Fruit fly (Drosophila melanogaster) whole organism, embryonic: ENCODE results near the gene Ppt1.

Source experiments
- Bteb2 ChIP-seq: fragments of 200-800 bp; sonication (Bioruptor generic); optimal IDR thresholded peaks from 2 replicates; lab custom pipeline; 2016; ENCODE audit warnings: missing biosample characterization, missing genetic modification characterization
- CG11723 ChIP-seq: fragments of 200-800 bp; sonication (Bioruptor generic); optimal IDR thresholded peaks from 2 replicates; lab custom pipeline; 2017; ENCODE audit warnings: missing biosample characterization, mild to moderate bottlenecking, missing genetic modification characterization
- CG13296 ChIP-seq: fragments of 200-800 bp; sonication (Bioruptor generic); optimal IDR thresholded peaks from 3 replicates; lab custom pipeline; 2018; ENCODE audit warnings: missing biosample characterization, mild to moderate bottlenecking, missing genetic modification characterization
- CG14014 ChIP-seq: fragments of 200-800 bp; sonication (Bioruptor generic); IDR thresholded peaks from 2 replicates; pipeline ENCODE4 v1.3.6; 2022; ENCODE audit warnings: missing biosample characterization, missing genetic modification characterization
- CG14860 ChIP-seq: fragments of 200-800 bp; sonication (Bioruptor generic); IDR thresholded peaks from 3 replicates; pipeline ENCODE4 v1.3.6; 2022; ENCODE audit warnings: missing biosample characterization, missing genetic modification characterization; ENCODE audit not compliant: partially characterized antibody
- CG15269 ChIP-seq: fragments of 200-800 bp; sonication (Bioruptor generic); optimal IDR thresholded peaks from 2 replicates; lab custom pipeline; 2018; ENCODE audit warnings: missing biosample characterization, mild to moderate bottlenecking, missing genetic modification characterization, moderate library complexity
- CG17328 ChIP-seq: fragments of 200-800 bp; sonication (Bioruptor generic); IDR thresholded peaks from 2 replicates; pipeline ENCODE4 v1.3.6; 2022; ENCODE audit warnings: missing biosample characterization, missing genetic modification characterization
- CG17359 ChIP-seq: fragments of 200-800 bp; sonication (Bioruptor generic); optimal IDR thresholded peaks from 3 replicates; lab custom pipeline; 2018; ENCODE audit warnings: missing biosample characterization, mild to moderate bottlenecking, missing genetic modification characterization, moderate library complexity
- CG18599 ChIP-seq: fragments of 200-800 bp; sonication (Bioruptor generic); optimal IDR thresholded peaks from 3 replicates; lab custom pipeline; 2017; ENCODE audit warnings: missing biosample characterization, missing genetic modification characterization, mild to moderate bottlenecking, moderate library complexity, missing genetic modification reagents
- CG30020 ChIP-seq: fragments of 200-800 bp; optimal IDR thresholded peaks from 2 replicates; lab custom pipeline; 2019; ENCODE audit warnings: missing biosample characterization, mild to moderate bottlenecking, missing genetic modification characterization, moderate library complexity
- CG31388 ChIP-seq: fragments of 200-800 bp; sonication (Bioruptor generic); optimal IDR thresholded peaks from 2 replicates; lab custom pipeline; 2016; ENCODE audit warnings: missing biosample characterization, missing genetic modification characterization
- CG34376 ChIP-seq: fragments of 200-800 bp; sonication (Bioruptor generic); optimal IDR thresholded peaks from 2 replicates; lab custom pipeline; 2018; ENCODE audit warnings: missing biosample characterization, mild to moderate bottlenecking, missing genetic modification characterization
- CG3726 ChIP-seq: fragments of 200-800 bp; sonication (Bioruptor generic); IDR thresholded peaks from 3 replicates; pipeline ENCODE4, ENCODE4 v1.3.6; 2022; ENCODE audit warnings: missing biosample characterization, missing genetic modification characterization
- CG5953 ChIP-seq: fragments of 200-800 bp; sonication (Bioruptor generic); IDR thresholded peaks from 2 replicates; pipeline ENCODE4 v1.3.6; 2022; ENCODE audit warnings: missing biosample characterization, missing genetic modification characterization
- CG6654 ChIP-seq: fragments of 200-800 bp; sonication (Bioruptor generic); optimal IDR thresholded peaks from 2 replicates; lab custom pipeline; 2017; ENCODE audit warnings: missing biosample characterization, mild to moderate bottlenecking, missing genetic modification characterization
- CG8359 ChIP-seq: fragments of 200-800 bp; sonication (Bioruptor generic); optimal IDR thresholded peaks from 2 replicates; lab custom pipeline; 2017; ENCODE audit warnings: missing biosample characterization, mild to moderate bottlenecking, missing genetic modification characterization, borderline replicate concordance
- CG8765 ChIP-seq: fragments of 200-800 bp; sonication (Bioruptor generic); IDR thresholded peaks from 2 replicates; pipeline ENCODE4 v1.3.6; 2022; ENCODE audit warnings: missing biosample characterization, missing genetic modification characterization
- CoRest ChIP-seq: fragments of 200-800 bp; sonication (Bioruptor generic); optimal IDR thresholded peaks from 3 replicates; lab custom pipeline; 2018; ENCODE audit warnings: missing biosample characterization, mild to moderate bottlenecking, missing genetic modification characterization, moderate library complexity
- Dad ChIP-seq: fragments of 200-800 bp; sonication (Bioruptor generic); optimal IDR thresholded peaks from 3 replicates; lab custom pipeline; 2016; ENCODE audit warnings: missing biosample characterization, missing genetic modification characterization
- Drgx ChIP-seq: fragments of 200-800 bp; sonication (Bioruptor generic); IDR thresholded peaks from 2 replicates; pipeline ENCODE4 v1.3.6; 2022; ENCODE audit warnings: missing biosample characterization, missing genetic modification characterization
- HHEX ChIP-seq: fragments of 200-800 bp; sonication (Bioruptor generic); optimal IDR thresholded peaks from 3 replicates; lab custom pipeline; 2017; ENCODE audit warnings: missing biosample characterization, mild to moderate bottlenecking, missing genetic modification characterization, missing genetic modification reagents
- HLH3B ChIP-seq: fragments of 200-800 bp; sonication (Bioruptor generic); IDR thresholded peaks from 2 replicates; pipeline ENCODE4 v1.3.6; 2022; ENCODE audit warnings: missing biosample characterization, missing genetic modification characterization
- Lim3 ChIP-seq: fragments of 200-800 bp; sonication (Bioruptor generic); IDR thresholded peaks from 2 replicates; pipeline ENCODE4 v1.3.6; 2022; ENCODE audit warnings: missing biosample characterization, missing genetic modification characterization
- PHDP ChIP-seq: fragments of 200-800 bp; sonication (Bioruptor generic); optimal IDR thresholded peaks from 3 replicates; lab custom pipeline; 2018; ENCODE audit warnings: missing biosample characterization, mild to moderate bottlenecking, missing genetic modification characterization, moderate library complexity
- Rfx ChIP-seq: fragments of 200-800 bp; sonication (Bioruptor generic); IDR thresholded peaks from 2 replicates; pipeline ENCODE4 v1.3.6; 2022; ENCODE audit warnings: missing biosample characterization, missing genetic modification characterization
- Sox102F ChIP-seq: fragments of 200-800 bp; sonication (Bioruptor generic); optimal IDR thresholded peaks from 2 replicates; lab custom pipeline; 2018; ENCODE audit warnings: missing biosample characterization, mild to moderate bottlenecking, missing genetic modification characterization, moderate library complexity
- Ssrp ChIP-seq: fragments of 200-800 bp; sonication (Bioruptor generic); optimal IDR thresholded peaks from 2 replicates; lab custom pipeline; 2018; ENCODE audit warnings: missing biosample characterization, mild to moderate bottlenecking, missing genetic modification characterization, moderate library complexity
- TFAM ChIP-seq: fragments of 200-800 bp; sonication (Bioruptor generic); optimal IDR thresholded peaks from 2 replicates; lab custom pipeline; 2017; ENCODE audit warnings: missing biosample characterization, missing genetic modification characterization, inconsistent platforms
- ac ChIP-seq: fragments of 200-800 bp; sonication (Bioruptor generic); optimal IDR thresholded peaks from 3 replicates; lab custom pipeline; 2017; ENCODE audit warnings: missing biosample characterization, mild to moderate bottlenecking, missing genetic modification characterization
- amos ChIP-seq: fragments of 200-800 bp; sonication (Bioruptor generic); IDR thresholded peaks from 2 replicates; pipeline ENCODE4 v1.3.6; 2022; ENCODE audit warnings: missing biosample characterization, missing genetic modification characterization; ENCODE audit not compliant: partially characterized antibody
- btn ChIP-seq: fragments of 200-800 bp; sonication (Bioruptor generic); optimal IDR thresholded peaks from 2 replicates; lab custom pipeline; 2016; ENCODE audit warnings: missing biosample characterization, missing genetic modification characterization
- caup ChIP-seq: fragments of 200-800 bp; sonication (Bioruptor generic); optimal IDR thresholded peaks from 3 replicates; lab custom pipeline; 2017; ENCODE audit warnings: missing biosample characterization, mild to moderate bottlenecking, missing genetic modification characterization, moderate library complexity; ENCODE audit not compliant: severe bottlenecking
- dm ChIP-seq: fragments of 200-800 bp; sonication (Bioruptor generic); optimal IDR thresholded peaks from 3 replicates; lab custom pipeline; 2016; ENCODE audit warnings: missing biosample characterization, missing genetic modification characterization
- dmrt11E ChIP-seq: fragments of 200-800 bp; sonication (Bioruptor generic); optimal IDR thresholded peaks from 3 replicates; lab custom pipeline; 2018; ENCODE audit warnings: missing biosample characterization, mild to moderate bottlenecking, missing genetic modification characterization, moderate library complexity
- esg ChIP-seq: fragments of 200-800 bp; sonication (Bioruptor generic); conservative IDR thresholded peaks from 2 replicates; pipeline ENCODE4 v1.3.6; 2022; ENCODE audit warnings: missing biosample characterization, missing genetic modification characterization
- exex ChIP-seq: fragments of 200-800 bp; sonication (Bioruptor generic); optimal IDR thresholded peaks from 4 replicates; lab custom pipeline; 2018; ENCODE audit warnings: missing biosample characterization, mild to moderate bottlenecking, missing genetic modification characterization, moderate library complexity
- fru ChIP-seq: fragments of >200 bp; optimal IDR thresholded peaks from 2 replicates; lab custom pipeline; 2017
- ind ChIP-seq: fragments of 200-800 bp; sonication (Bioruptor generic); optimal IDR thresholded peaks from 3 replicates; lab custom pipeline; 2016; ENCODE audit warnings: missing biosample characterization, missing genetic modification characterization
- jigr1 ChIP-seq: fragments of 200-800 bp; sonication (Bioruptor generic); IDR thresholded peaks from 3 replicates; pipeline ENCODE4 v1.3.6; 2022; ENCODE audit warnings: missing biosample characterization, missing genetic modification characterization
- lilli ChIP-seq: fragments of 200-800 bp; sonication (Bioruptor generic); optimal IDR thresholded peaks from 3 replicates; lab custom pipeline; 2016; ENCODE audit warnings: missing biosample characterization, missing genetic modification characterization
- lola ChIP-seq, 3 experiments: fragments of >200 bp in 2 of 3; fragments of 200-800 bp in 1 of 3; sonication (Bioruptor generic) in 1 of 3; optimal IDR thresholded peaks; 2 replicates each; lab custom pipeline; 2017 to 2019; ENCODE audit warnings: missing biosample characterization in 3 of 3, missing genetic modification characterization in 3 of 3, mild to moderate bottlenecking in 1 of 3, moderate library complexity in 1 of 3
- pzg ChIP-seq: fragments of 200-800 bp; sonication (Bioruptor generic); optimal IDR thresholded peaks from 3 replicates; lab custom pipeline; 2018; ENCODE audit warnings: missing biosample characterization, mild to moderate bottlenecking, missing genetic modification characterization, moderate library complexity
- ranshi ChIP-seq: fragments of 200-800 bp; sonication (Bioruptor generic); IDR thresholded peaks from 2 replicates; pipeline ENCODE4 v1.3.6; 2022; ENCODE audit warnings: missing biosample characterization, missing genetic modification characterization
- ro ChIP-seq: fragments of 200-800 bp; sonication (Bioruptor generic); IDR thresholded peaks from 2 replicates; pipeline ENCODE4 v1.3.6; 2022; ENCODE audit warnings: missing biosample characterization, missing genetic modification characterization
- run ChIP-seq: fragments of 200-800 bp; sonication (Bioruptor generic); optimal IDR thresholded peaks from 3 replicates; lab custom pipeline; 2018; ENCODE audit warnings: missing biosample characterization, mild to moderate bottlenecking, missing genetic modification characterization
- sim ChIP-seq: fragments of 200-800 bp; sonication (Bioruptor generic); IDR thresholded peaks from 2 replicates; pipeline ENCODE4 v1.3.6; 2022; ENCODE audit warnings: missing biosample characterization, missing genetic modification characterization
- sima ChIP-seq: fragments of 200-800 bp; sonication (Bioruptor generic); optimal IDR thresholded peaks from 2 replicates; lab custom pipeline; 2016; ENCODE audit warnings: missing biosample characterization, missing genetic modification characterization
- tin ChIP-seq: fragments of 200-800 bp; sonication (Bioruptor generic); optimal IDR thresholded peaks from 3 replicates; lab custom pipeline; 2016; ENCODE audit warnings: missing biosample characterization, missing genetic modification characterization
- unc-4 ChIP-seq: fragments of 200-800 bp; sonication (Bioruptor generic); IDR thresholded peaks from 2 replicates; pipeline ENCODE4 v1.3.6; 2022; ENCODE audit warnings: missing biosample characterization, missing genetic modification characterization; ENCODE audit not compliant: partially characterized antibody

Gene Ppt1

dm6 chrX:8709234-8709843, 19.3 kb upstream of the Ppt1 start, which contains the start of gene Hexo2 (continued):
- peak; percentile 92 for TF ChIP-seq HHEX (GFP tag; lab: Kevin White, UChicago)
- peak; percentile 88 for TF ChIP-seq CoRest (tag; lab: Kevin White, UChicago)
- peak; percentile 85 for TF ChIP-seq CG18599
- peak; percentile 90 for TF ChIP-seq Dad (GFP tag; lab: Kevin White, UChicago)
- peak; percentile 83 for TF ChIP-seq Lim3 (GFP tag; lab: Robert Waterston, UW)
- TF ChIP-seq CG30020 = peak; percentile 47
- TF ChIP-seq sim (GFP tag; lab: Robert Waterston, UW) = peak; percentile 93
- peak; percentile 97 for TF ChIP-seq CG17328 (GFP tag; lab: Robert Waterston, UW)
- peak; percentile 94 for TF ChIP-seq ind (GFP tag; lab: Kevin White, UChicago)
- TF ChIP-seq CG34376 = peak; percentile 40
- TF ChIP-seq CG14014 = peak; percentile 91
- TF ChIP-seq ro (GFP tag; lab: Robert Waterston, UW) = peak; percentile 88
- TF ChIP-seq CG6654 (GFP tag; lab: Kevin White, UChicago) = peak; percentile 79
- peak; percentile 86 for TF ChIP-seq PHDP (tag; lab: Kevin White, UChicago)
- TF ChIP-seq dm (GFP tag; lab: Kevin White, UChicago) = peak; percentile 82
- TF ChIP-seq CG31388 (GFP tag; lab: Kevin White, UChicago) = peak; percentile 92
- TF ChIP-seq unc-4 (GFP tag; lab: Robert Waterston, UW) = no peak
- peak; percentile 70 for TF ChIP-seq sima (GFP tag; lab: Kevin White, UChicago)
- peak; percentile 80 for TF ChIP-seq run (tag; lab: Kevin White, UChicago)
- TF ChIP-seq lilli (GFP tag; lab: Kevin White, UChicago) = peak; percentile 90
- peak; percentile 66 for TF ChIP-seq Bteb2 (GFP tag; lab: Kevin White, UChicago)
- TF ChIP-seq jigr1 = peak; percentile 92
- peak; percentile 79 for TF ChIP-seq CG11723 (GFP tag; lab: Kevin White, UChicago)
- peak; percentile 95 for TF ChIP-seq btn (GFP tag; lab: Kevin White, UChicago)
- TF ChIP-seq caup (GFP tag; lab: Kevin White, UChicago) = peak; percentile 81
- peak; percentile 83 for TF ChIP-seq dmrt11E (tag; lab: Kevin White, UChicago)
- TF ChIP-seq amos (GFP tag; lab: Robert Waterston, UW) = no peak
- TF ChIP-seq ac (GFP tag; lab: Kevin White, UChicago) = peak; percentile 54
- peak; percentile 97 for TF ChIP-seq Sox102F
- TF ChIP-seq ranshi (GFP tag; lab: Robert Waterston, UW) = peak; percentile 92
- peak; percentile 75; the same call in 1 of the 2 replicates for TF ChIP-seq CG8765 (GFP tag; lab: Robert Waterston, UW)
- TF ChIP-seq lola (GFP tag; optimal IDR thresholded peaks at IDR 0.05; lab: Kevin White, UChicago) = peak in 1 of 3 experiments; percentile 79
- peak; percentile 90 for TF ChIP-seq esg (GFP tag; lab: Robert Waterston, UW)
- peak; percentile 98 for TF ChIP-seq Drgx (GFP tag; lab: Robert Waterston, UW)
- TF ChIP-seq TFAM (GFP tag; lab: Kevin White, UChicago) = peak; percentile 74
- TF ChIP-seq CG8359 (GFP tag; lab: Kevin White, UChicago) = peak; percentile 82
- peak; percentile 97 for TF ChIP-seq CG5953 (GFP tag; lab: Robert Waterston, UW)
- TF ChIP-seq CG15269 = peak; percentile 88
- TF ChIP-seq HLH3B (GFP tag; lab: Robert Waterston, UW) = peak; percentile 97
- peak; percentile 71 for TF ChIP-seq CG13296 (GFP tag; lab: Kevin White, UChicago)
- TF ChIP-seq Ssrp (tag; lab: Kevin White, UChicago) = peak; percentile 90
- no peak for TF ChIP-seq CG14860 (GFP tag; lab: Robert Waterston, UW)
- no peak; the same call in 1 of the 3 replicates for TF ChIP-seq CG3726 (GFP tag; lab: Robert Waterston, UW)
- TF ChIP-seq tin (GFP tag; lab: Kevin White, UChicago) = peak; percentile 95
- TF ChIP-seq pzg (GFP tag; lab: Kevin White, UChicago) = peak; percentile 9
- TF ChIP-seq exex (tag; lab: Kevin White, UChicago) = peak; percentile 26
- TF ChIP-seq Rfx (GFP tag; lab: Robert Waterston, UW) = peak; percentile 92
- no peak for TF ChIP-seq fru (lab: Kevin White, UChicago)
- peak; percentile 97 for TF ChIP-seq CG17359
